Fruit fly (Drosophila melanogaster): Measurements from ENCODE around the gene CG13894.

Gene CG13894

dm6 chr3L:738523-739356 lies 39.8 kb upstream of the CG13894 start:
- TF ChIP-seq pan (optimal IDR thresholded peaks at IDR 0.05) (no peak), EcR (GFP tag; optimal IDR thresholded peaks at IDR 0.05) (peak in 1 of 2 experiments; percentile 44), Dll (optimal IDR thresholded peaks at IDR 0.05) (peak; percentile 96)

DNA sequence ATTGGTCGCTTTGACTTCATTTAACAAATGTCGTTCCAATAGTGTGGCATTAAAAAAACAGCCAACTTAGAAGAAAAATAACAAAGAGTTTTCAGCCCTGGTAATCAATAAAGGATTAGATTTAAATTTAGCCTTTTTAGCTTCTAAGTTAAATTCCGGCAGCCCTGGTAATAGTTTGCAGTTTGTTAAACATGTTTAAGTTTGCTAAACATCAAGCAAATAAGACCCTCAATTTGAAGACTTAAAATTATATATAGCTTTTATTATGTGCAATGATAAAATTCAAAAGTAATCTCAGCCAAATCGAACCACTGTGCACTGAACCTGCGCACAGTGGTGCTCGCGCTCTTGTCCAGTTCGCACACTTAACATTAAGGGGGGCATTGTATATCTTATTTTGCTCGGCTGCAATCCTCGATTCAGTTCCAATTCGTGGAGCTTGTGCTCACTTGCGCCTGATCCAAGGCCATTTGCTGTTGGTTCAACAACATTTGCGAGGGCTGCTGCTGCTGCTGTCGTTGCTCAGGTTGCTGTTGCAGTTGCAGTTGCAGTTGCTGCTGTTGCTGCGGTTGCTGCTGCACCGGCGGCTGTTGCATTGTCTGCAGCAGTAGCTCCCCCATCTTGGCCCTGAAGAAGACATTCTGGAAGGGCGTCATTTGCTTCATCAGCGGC lies 38.6 kb upstream of the CG13894 start:
- TF ChIP-seq psq (optimal IDR thresholded peaks at IDR 0.05) (no peak), usp (GFP tag; optimal IDR thresholded peaks at IDR 0.05) (no peak), pan (optimal IDR thresholded peaks at IDR 0.05) (no peak), Dll (optimal IDR thresholded peaks at IDR 0.05) (no peak), CG8478 (optimal IDR thresholded peaks at IDR 0.05) (no peak), EcR (GFP tag; optimal IDR thresholded peaks at IDR 0.05) (no peak)

dm6 chr3L:736542-737166 lies 37.7 kb upstream of the CG13894 start:
- TF ChIP-seq EcR (GFP tag; optimal IDR thresholded peaks at IDR 0.05) = peak in 1 of 2 experiments; percentile 46
- no peak for TF ChIP-seq pan (optimal IDR thresholded peaks at IDR 0.05)

dm6 chr3L:735948-736347 lies 37.0 kb upstream of the CG13894 start:
- TF ChIP-seq usp (GFP tag; optimal IDR thresholded peaks at IDR 0.05) = no peak
- TF ChIP-seq psq (optimal IDR thresholded peaks at IDR 0.05) = no peak
- no peak for TF ChIP-seq Dll (optimal IDR thresholded peaks at IDR 0.05)
- no peak for TF ChIP-seq EcR (GFP tag; optimal IDR thresholded peaks at IDR 0.05)
- TF ChIP-seq CG8478 (optimal IDR thresholded peaks at IDR 0.05) = no peak
- no peak for TF ChIP-seq pan (optimal IDR thresholded peaks at IDR 0.05)

DNA sequence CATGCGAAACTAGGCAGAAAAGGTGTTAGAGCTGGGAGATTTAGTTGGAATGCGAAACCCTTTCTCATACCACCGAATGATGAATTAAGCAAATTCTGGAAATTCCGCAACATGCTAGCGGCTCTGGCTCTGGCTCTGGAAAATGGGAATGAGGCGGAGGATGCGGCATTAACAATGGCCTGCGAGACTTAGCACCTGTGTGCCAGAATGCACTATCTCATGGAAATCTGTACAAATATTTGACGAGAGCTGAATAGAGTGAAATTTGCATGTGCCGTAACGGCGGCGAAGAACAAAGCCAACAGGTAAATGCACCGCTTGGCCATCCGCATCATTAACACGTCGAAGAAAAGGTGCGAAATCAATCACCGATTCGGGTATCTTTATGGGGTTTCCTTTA lies 36.4 kb upstream of the CG13894 start:
- no peak for TF ChIP-seq pan (optimal IDR thresholded peaks at IDR 0.05)
- no peak for TF ChIP-seq EcR (GFP tag; optimal IDR thresholded peaks at IDR 0.05)
- TF ChIP-seq CG8478 (optimal IDR thresholded peaks at IDR 0.05) = no peak
- no peak for TF ChIP-seq usp (GFP tag; optimal IDR thresholded peaks at IDR 0.05)
- no peak for TF ChIP-seq Dll (optimal IDR thresholded peaks at IDR 0.05)

dm6 chr3L:733845-734697 lies 35.1 kb upstream of the CG13894 start:
- TF ChIP-seq psq (optimal IDR thresholded peaks at IDR 0.05) = no peak
- no peak for TF ChIP-seq EcR (GFP tag; optimal IDR thresholded peaks at IDR 0.05)
- no peak for TF ChIP-seq usp (GFP tag; optimal IDR thresholded peaks at IDR 0.05)
- TF ChIP-seq Dll (optimal IDR thresholded peaks at IDR 0.05) = no peak
- no peak for TF ChIP-seq pan (optimal IDR thresholded peaks at IDR 0.05)
- TF ChIP-seq CG8478 (optimal IDR thresholded peaks at IDR 0.05) = no peak

- TF ChIP-seq usp (GFP tag; optimal IDR thresholded peaks at IDR 0.05) = no peak
Observed at dm6 chr3L:733174-733829, 34.4 kb upstream of the CG13894 start.

DNA sequence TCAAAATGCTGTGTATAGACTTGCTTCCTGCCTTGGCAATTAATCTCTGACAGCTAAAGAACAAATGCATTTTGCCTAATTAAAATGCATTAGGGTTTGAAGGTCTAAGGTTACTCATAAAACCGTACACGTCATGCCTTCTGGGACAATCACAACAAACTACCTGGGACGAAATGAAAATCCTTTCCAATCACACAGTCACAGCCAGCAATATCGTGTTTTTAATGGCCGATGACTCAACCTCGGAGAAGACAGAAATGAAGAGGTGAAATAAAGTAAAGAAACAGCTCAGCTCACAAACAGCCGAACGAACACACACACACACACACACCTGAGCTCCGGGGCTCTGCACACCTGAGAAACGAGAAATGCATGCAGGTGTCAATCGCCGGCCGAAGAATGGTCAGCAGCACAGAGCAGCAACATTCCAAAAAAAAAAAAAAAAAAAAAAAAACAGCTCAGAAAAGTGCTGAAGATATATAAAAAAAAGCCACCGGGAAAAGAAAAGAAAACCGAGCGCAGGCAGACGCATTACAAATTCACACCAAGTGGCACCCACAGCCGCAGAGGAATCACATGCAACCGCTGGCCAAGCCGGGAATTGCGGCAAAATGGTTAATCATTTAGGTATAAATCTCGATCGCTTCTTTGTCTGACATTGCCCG lies 33.5 kb upstream of the CG13894 start:
- TF ChIP-seq EcR (GFP tag; optimal IDR thresholded peaks at IDR 0.05) = no peak
- no peak for TF ChIP-seq Dll (optimal IDR thresholded peaks at IDR 0.05)
- TF ChIP-seq psq (optimal IDR thresholded peaks at IDR 0.05) = no peak
- no peak for TF ChIP-seq CG8478 (optimal IDR thresholded peaks at IDR 0.05)
- no peak for TF ChIP-seq pan (optimal IDR thresholded peaks at IDR 0.05)
- no peak for TF ChIP-seq usp (GFP tag; optimal IDR thresholded peaks at IDR 0.05)

DNA sequence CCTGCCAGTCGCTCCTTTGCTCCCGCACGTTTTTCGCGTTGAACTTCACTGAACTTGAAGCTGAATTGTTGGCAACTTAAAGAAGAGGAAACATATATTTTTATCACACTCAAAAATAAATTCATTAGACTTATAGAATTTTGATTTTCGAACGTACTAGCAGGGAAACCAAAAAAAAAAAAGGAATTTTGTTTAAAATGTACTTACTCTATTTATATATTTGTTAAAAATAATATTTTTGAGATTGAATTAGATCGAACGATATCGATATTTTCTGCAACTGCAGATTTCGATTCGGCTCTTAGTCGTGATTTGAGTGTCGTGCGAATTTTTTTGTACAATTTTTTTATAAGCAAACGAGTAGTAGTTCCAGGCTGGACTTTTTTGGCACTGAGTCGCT lies 32.5 kb upstream of the CG13894 start:
- no peak for TF ChIP-seq psq (optimal IDR thresholded peaks at IDR 0.05)
- no peak for TF ChIP-seq usp (GFP tag; optimal IDR thresholded peaks at IDR 0.05)
- TF ChIP-seq Dll (optimal IDR thresholded peaks at IDR 0.05) = no peak
- no peak for TF ChIP-seq EcR (GFP tag; optimal IDR thresholded peaks at IDR 0.05)
- no peak for TF ChIP-seq pan (optimal IDR thresholded peaks at IDR 0.05)

DNA sequence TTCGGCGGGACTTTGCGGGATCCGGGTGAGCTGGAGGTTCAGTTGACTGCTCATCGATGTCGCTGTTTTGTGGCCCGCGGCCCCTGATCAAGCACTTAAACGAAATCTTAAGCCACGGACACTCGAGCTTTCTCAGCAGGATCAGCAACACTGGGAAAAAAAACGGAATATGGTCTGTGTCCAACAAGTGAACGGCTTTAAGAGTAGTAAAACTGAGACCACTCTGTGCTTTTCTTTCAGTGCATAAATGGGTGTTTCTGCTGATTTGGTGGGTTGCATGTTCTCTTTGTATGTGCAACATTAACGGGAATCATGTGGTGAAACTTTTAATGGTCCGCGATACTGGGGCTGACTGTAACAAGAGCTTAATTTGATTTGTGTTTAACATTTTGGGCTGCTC lies 30.4 kb upstream of the CG13894 start:
- TF ChIP-seq psq (optimal IDR thresholded peaks at IDR 0.05) (no peak), Dll (optimal IDR thresholded peaks at IDR 0.05) (no peak), pan (optimal IDR thresholded peaks at IDR 0.05) (no peak), usp (GFP tag; optimal IDR thresholded peaks at IDR 0.05) (no peak), EcR (GFP tag; optimal IDR thresholded peaks at IDR 0.05) (no peak), CG8478 (optimal IDR thresholded peaks at IDR 0.05) (no peak)

DNA sequence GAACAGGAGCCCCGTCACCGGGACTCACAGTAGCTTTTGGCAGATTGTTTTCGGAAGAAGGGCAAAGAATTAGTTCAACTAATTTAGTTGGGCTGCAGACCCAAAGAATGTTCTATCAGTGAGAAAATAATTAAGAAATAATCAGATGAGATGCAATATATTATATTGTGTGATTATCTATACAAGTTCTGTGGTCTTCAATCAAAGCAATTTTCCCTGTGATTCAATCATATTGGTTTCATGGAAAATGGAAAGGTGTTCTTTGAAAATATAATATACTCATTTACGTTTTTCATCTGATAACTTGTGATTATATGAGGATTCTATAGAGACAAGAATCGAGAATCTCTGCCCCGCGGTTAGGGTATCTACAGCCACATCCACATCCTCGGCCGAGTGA lies 29.6 kb upstream of the CG13894 start:
- TF ChIP-seq usp (GFP tag; optimal IDR thresholded peaks at IDR 0.05) = no peak
- TF ChIP-seq EcR (GFP tag; optimal IDR thresholded peaks at IDR 0.05) = no peak
- TF ChIP-seq psq (optimal IDR thresholded peaks at IDR 0.05) = no peak
- TF ChIP-seq pan (optimal IDR thresholded peaks at IDR 0.05) = no peak
- TF ChIP-seq Dll (optimal IDR thresholded peaks at IDR 0.05) = no peak
- TF ChIP-seq CG8478 (optimal IDR thresholded peaks at IDR 0.05) = no peak
